Fruit fly (Drosophila melanogaster) S2 (cell line): ENCODE results near the gene LManI.

Source experiments
- CG8478 ChIP-seq: fragments of >200 bp; optimal IDR thresholded peaks from 2 replicates; lab custom pipeline; 2018
- CTCF ChIP-seq, 2 experiments: fragments of >200 bp; optimal IDR thresholded peaks; 2 replicates each; lab custom pipeline; 2018

DNA sequence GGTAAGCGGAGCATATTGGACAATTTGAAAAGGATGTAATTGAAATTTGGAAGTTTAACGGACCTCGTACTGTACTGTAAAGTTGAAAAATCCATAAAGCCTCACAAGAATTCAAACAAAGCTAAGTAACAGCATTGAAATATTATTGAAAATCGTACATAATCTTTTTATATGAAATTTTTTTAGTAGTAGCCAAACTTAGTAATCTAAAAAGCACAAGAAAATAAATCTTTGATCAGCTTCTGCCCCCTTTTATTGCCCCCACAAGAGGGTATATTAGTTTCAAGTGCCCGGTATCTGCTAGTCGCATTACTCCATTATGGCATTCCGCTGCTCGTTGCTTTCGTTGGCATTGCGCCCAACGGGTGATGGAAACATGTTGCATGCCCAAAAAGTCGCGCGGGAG lies 9.8 kb upstream of the LManI start:
- TF ChIP-seq CG8478 = no peak
- TF ChIP-seq CTCF (optimal IDR thresholded peaks at IDR 0.05; lab: Kevin White, UChicago) = no peak
